Fruit fly (Drosophila melanogaster) whole organism, larva: ENCODE results near the gene Dmtn.
A peak's percentile ranks its signal among the peaks of the same experiment; 100 is the strongest.

Experiments used
- noc ChIP-seq: fragments of 200-800 bp; sonication (Bioruptor generic); optimal IDR thresholded peaks from 3 replicates; lab custom pipeline; 2019; ENCODE audit warnings: missing biosample characterization, mild to moderate bottlenecking, missing genetic modification characterization, moderate library complexity

The Dmtn gene

dm6 chr3R:6403674-6404073, 2.0 kb downstream of the Dmtn start:
- no peak for TF ChIP-seq noc

- peak; percentile 77 for TF ChIP-seq noc
These were observed 3.0 kb downstream of the Dmtn start for dm6 chr3R:6402522-6403171.

- no peak for TF ChIP-seq noc
These were observed 4.2 kb downstream of the Dmtn start for dm6 chr3R:6401522-6401844.

DNA sequence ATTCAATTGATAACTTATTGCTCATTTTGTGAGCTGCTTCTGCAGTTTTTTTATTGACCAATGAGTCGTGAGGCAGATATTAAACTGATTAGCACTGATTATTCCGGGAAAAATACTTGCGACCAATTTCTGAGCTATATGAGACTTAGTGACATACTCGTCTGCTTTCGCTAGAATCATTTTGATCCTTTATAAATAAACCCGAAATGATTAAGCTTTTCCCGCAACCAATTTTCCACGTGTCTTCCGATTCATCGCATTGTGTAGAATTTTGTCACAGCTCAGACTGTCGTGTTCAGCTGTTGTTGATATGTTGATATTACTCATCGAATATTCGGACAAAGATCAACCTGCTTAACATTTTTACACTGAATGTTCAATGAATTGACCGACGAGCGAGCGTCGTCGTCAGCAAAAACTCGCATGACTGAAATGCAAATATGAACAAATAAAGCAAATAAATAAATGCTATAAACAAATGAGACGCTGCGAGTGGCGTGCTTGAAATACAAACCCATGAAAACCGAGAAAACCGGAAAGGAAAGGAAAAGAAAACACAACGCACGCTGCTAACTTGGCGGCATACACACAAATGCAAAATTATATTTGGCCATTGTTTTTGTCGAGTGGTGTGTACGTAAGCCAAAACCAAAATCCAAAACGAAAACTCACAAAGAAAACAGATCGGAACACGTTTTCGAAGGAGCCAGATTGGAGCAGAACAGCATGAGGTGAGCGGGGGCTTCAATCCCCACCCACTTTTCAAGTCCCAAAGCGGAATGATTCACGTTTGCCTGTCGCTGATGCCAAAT, 4.8 kb downstream of the Dmtn start:
- no peak for TF ChIP-seq noc

DNA sequence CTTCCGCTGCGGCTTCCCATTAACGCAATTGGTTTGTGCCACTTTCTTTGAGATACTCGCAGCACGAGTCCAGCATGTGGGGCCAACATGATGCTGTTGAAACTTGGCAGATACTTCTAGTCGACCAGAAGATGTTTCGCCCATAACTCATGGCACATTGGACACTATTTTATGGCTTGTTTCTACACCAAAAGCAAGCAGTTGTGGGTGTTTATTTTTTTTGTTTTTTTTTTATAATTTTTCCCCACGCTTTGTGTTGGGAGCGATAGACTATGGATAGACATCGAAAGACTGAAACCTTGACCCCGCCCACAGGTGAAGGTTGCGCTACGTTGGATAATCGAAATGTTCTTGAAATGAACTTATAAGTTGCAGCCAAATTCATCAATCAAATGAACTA, 5.9 kb downstream of the Dmtn start:
- TF ChIP-seq noc: no peak

- TF ChIP-seq noc: peak; percentile 45
These were observed 6.4 kb downstream of the Dmtn start for dm6 chr3R:6399289-6399688.

- TF ChIP-seq noc: peak; percentile 77
These were observed 8.0 kb downstream of the Dmtn start for dm6 chr3R:6397611-6398092.

dm6 chr3R:6396613-6397012, 9.1 kb downstream of the Dmtn start:
- no peak for TF ChIP-seq noc

dm6 chr3R:6395572-6396295, 10.0 kb downstream of the Dmtn start:
- TF ChIP-seq noc: no peak

DNA sequence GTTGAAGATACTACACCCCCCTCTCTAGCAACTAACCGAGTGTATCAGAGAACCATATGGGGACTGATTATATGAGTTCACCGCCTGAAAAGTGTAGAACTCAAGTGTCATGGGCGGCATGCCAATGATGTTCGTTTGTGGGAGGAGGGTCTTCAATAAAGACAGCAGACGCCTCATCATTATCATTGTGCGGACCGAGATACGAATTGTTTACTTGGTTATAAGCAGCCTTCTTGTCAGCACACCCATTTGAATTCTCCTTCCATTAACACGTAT, 11.5 kb downstream of the Dmtn start:
- no peak for TF ChIP-seq noc

dm6 chr3R:6393515-6394246, 12.0 kb downstream of the Dmtn start:
- TF ChIP-seq noc: peak; percentile 2

DNA sequence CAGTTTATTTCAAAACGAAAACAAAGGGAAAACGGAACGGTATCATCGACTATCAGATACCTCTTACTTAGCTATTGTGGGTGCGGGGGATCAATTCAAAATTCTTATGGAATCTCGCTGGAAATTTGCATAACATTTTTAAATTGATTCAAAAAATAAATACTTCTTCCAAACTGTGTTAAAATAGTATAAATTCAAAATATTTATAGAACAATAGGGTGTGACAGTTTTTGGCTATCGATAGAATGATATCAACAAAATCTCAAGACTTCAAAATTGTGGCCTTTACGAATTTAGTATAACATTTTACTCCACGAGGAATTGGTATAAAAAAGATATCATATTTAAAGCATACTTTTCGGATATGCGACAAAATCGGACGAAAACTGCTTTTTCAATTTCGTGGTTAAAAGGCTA, 17.3 kb downstream of the Dmtn start:
- TF ChIP-seq noc: no peak

DNA sequence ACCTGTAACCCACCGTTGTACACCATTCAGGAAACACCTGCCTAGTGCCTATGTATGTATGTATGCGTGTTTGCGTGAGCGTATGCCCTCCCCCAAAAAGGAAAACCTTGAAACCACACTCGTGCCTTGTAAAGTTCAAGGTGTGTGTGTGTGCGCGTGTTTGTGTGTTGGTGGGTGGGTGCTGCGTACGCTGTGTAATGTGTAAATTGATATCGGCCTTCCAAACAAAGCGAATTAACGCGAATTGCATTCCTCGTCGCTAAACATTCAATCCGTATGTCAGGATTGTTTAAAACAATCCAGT, 22.3 kb downstream of the Dmtn start:
- TF ChIP-seq noc: no peak

- TF ChIP-seq noc: no peak
These were observed 22.8 kb downstream of the Dmtn start, which contains the start of gene gzl for dm6 chr3R:6382733-6383465. Gene gzl (plus strand): TSS chr3R:6382914.

DNA sequence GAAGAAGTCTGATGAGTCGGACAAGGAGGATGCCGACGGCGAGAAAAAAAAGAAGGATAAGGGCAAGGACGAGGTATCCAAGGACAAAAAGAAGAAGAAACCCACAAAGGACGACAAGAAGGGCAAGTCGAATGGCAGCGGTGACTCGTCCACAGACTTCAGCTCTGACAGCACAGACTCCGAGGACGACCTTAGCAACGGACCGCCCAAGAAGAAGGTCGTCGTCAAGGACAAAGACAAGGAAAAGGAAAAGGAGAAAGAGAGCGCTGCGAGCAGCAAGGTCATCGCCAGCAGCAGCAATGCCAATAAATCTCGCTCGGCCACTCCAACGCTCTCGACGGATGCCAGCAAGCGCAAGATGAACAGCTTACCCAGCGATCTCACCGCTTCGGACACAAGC, 23.9 kb downstream of the Dmtn start:
- no peak for TF ChIP-seq noc

- TF ChIP-seq noc: no peak
These were observed 25.6 kb downstream of the Dmtn start, which contains the start of the genes CG1024 and TfIIFalpha for dm6 chr3R:6380129-6380528. Gene CG1024 (minus strand): TSS chr3R:6380328. Gene TfIIFalpha (plus strand): TSS chr3R:6380467.
